Worm (Caenorhabditis elegans) whole organism, L4/young adult: ENCODE results near the gene C49G7.7.

ENCODE experiments used
- W03F9.2 ChIP-seq: fragments of 150-350 bp; optimal IDR thresholded peaks from 2 replicates; lab custom pipeline; 2014; ENCODE audit warnings: missing biosample characterization, missing genetic modification characterization
- dao-5 ChIP-seq: sonication (generic microtip); optimal IDR thresholded peaks from 2 replicates; lab custom pipeline; 2016; ENCODE audit warnings: missing genotype, missing genetic modification characterization, moderate library complexity, missing compliant biosample characterization
- him-1 ChIP-seq: sonication (generic microtip); optimal IDR thresholded peaks from 2 replicates; lab custom pipeline; 2016; ENCODE audit warnings: missing genotype, missing genetic modification reagents, missing genetic modification characterization, missing compliant biosample characterization

Gene C49G7.7

DNA sequence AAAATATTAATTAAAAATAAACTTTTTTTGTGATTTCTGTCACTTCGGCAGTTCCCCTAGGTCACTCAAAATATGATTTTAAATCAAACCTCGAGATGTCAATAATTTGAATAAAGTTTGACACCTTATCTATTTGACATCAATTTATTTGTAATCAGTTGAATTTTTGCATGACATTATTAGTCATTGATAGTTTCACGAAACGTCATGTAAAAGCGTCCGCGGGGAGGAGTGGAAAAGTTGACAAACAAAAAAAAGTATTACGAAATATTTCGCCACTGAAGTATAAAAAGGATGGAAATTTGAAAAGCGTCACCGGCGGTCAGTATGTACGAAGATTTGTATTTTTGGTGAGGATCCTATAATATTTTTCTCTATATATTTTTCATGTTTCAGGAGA is 9.5 kb upstream of the C49G7.7 start, which contains the start of gene K09D9.1:
K09D9.1 (plus strand) TSS at position 271 of the 400 bp plus-strand sequence.
- TF ChIP-seq dao-5 (tag; lab: Kevin White, UChicago) (no peak), W03F9.2 (tag; lab: Kevin White, UChicago) (no peak), him-1 (tag; lab: Kevin White, UChicago) (no peak)

DNA sequence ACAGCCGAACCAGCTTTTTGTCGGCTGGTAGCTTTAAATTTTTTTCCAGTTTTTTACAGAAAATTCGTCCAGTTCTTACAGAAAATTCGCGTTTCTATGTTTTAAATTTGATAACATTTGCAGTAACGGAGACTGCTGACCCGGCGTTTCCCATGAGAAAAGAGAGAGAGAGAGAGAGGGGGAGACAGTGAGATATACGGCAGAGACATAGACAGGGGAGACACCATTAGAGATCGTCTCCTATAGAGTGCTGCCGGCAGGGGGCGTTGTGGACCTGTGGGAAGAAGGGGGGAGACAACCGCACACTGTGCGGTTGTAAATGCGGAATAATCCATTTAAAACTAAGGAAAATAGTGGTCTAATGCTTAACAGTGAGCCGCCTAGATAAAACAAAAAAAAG is 4.6 kb upstream of the C49G7.7 start:
- TF ChIP-seq dao-5 (tag; lab: Kevin White, UChicago): no peak
- no peak for TF ChIP-seq him-1 (tag; lab: Kevin White, UChicago)
- TF ChIP-seq W03F9.2 (tag; lab: Kevin White, UChicago): no peak

DNA sequence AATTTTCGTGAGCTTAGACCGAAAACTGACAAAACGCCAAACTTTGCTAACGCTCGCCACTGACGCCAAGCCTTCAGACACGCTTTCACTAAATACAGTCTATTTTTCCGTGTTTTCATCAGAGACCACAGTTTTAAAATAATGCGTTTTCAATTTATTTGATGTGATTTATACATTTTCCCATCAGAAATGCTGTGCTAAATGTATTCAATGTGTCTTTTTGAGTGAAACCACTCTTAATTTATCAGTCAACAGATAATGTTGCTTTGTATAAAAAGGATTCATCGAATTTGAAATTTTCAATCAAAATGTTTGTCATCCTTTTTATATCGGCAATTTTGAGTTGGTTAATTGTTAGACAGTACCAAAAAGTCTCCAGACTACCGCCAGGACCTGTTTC is 3.0 kb upstream of the C49G7.7 start, which contains the start of gene cyp-35A4:
cyp-35A4 (plus strand) TSS at position 301 of the 400 bp plus-strand sequence.
- TF ChIP-seq him-1 (tag; lab: Kevin White, UChicago) (no peak), dao-5 (tag; lab: Kevin White, UChicago) (no peak), W03F9.2 (tag; lab: Kevin White, UChicago) (no peak)

DNA sequence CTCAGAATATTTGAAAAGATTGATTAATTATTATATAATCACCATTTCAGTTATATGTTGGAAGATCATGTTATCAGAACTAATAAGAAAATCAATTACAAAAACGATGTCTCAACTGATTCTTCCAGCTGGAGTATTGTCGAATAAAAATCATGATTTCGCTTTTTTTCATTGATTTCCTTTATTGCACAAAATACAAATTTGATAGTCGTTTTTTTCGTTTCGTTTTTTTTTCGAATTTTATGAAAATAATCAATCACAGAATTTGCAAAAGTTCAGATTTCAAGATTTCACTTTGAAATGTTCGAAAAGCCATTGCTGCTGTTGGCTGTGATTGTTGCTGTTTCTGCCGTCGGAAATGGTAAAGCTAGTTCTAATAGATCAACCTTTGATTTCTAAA is 1.5 kb downstream of the C49G7.7 start, which contains the start of gene C49G7.13:
C49G7.13 (plus strand) TSS at position 301 of the 400 bp plus-strand sequence.
- TF ChIP-seq dao-5 (tag; lab: Kevin White, UChicago): no peak

DNA sequence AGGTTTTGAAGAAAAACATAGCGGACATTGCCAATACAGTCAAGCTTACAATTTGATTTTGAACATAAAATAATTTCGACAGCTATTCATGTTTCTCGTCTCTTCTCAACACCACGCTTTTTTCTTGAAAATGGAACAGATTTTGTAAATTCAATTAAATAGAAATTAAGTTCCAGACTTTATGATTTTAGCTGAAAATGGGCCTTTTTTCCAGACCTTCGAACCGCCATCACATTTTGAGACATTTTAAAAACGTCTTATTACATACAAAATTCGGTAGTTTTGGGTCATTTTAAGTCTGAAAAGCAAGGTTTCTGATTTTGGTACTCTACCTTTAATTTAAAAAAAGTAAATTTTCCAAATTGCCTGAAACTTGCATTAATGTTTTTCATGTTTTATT is 3.8 kb downstream of the C49G7.7 start, which contains the start of gene C49G7.12:
C49G7.12 (plus strand) TSS at position 301 of the 400 bp plus-strand sequence.
- no peak for TF ChIP-seq W03F9.2 (tag; lab: Kevin White, UChicago)
- no peak for TF ChIP-seq dao-5 (tag; lab: Kevin White, UChicago)
- TF ChIP-seq him-1 (tag; lab: Kevin White, UChicago): no peak

DNA sequence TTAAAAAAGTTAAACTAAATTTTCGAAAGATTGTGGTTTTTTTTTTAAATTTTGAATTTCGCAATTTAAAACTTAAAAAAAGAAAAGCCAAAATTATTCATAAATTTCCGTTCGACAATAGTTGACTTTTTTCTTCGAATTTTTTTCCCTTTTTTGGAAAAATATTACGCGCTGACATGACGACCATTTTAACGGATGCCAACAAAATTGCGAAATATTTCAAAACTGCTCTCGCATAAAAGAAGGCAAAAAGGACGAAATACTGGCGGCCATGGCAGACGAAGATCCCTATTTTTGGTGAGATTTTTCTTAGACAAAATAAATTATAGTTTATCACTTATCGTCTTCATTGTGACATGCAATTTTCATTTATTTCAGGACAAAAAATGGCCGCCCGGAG is 4.3 kb downstream of the C49G7.7 start:
- TF ChIP-seq dao-5 (tag; lab: Kevin White, UChicago) (no peak), W03F9.2 (tag; lab: Kevin White, UChicago) (no peak), him-1 (tag; lab: Kevin White, UChicago) (no peak)

DNA sequence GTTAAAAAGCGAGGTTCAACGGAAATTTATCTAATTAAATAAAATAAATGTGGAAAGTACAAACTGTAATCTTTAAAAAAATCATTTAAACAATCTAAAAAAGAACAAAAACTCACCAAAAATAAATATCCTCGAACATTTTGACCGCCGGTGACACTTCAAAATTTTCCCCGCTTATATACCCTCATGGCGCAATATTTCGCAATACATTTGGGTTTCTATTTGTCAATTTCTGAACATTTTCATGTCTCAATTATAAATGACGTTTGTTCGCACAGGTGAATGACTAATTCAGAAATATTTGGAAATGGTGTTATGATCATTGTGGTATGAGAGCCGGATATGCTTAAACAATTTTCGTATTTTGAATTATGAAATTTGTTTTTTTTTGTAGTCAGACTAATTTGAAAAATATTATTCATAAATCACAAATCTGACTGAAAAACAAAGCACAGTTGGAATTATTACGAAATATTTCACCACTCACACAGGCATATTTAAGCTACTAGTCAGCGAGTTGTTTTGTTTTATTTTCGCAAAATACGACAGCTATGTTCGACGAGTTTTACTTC is 7.7 kb downstream of the C49G7.7 start, which contains the start of the genes C49G7.10 and irg-2:
C49G7.10 (minus strand) TSS at position 169 of the 572 bp plus-strand sequence.
irg-2 (plus strand) TSS at position 329 of the 572 bp plus-strand sequence.
- TF ChIP-seq W03F9.2 (tag; lab: Kevin White, UChicago) (peak; percentile 18), him-1 (tag; lab: Kevin White, UChicago) (no peak), dao-5 (tag; lab: Kevin White, UChicago) (no peak)

DNA sequence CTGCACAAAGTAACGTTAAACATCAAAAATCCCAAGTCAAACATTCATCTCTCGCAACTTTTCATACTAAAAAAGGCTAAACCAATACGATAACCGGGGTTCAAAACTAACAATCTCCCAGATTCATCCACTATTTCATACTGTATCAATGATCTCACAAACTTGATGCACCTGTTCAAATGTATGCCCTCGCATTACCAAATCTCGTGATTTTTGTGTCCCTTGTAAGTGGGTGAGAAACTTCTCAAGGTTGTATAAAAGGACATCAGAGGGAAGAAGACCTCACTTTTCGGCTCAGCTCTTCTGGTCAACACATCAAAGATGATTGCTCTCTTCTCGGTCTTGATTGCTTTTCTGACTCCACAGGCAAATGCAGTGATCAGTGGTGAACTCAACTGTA is 9.4 kb downstream of the C49G7.7 start, which contains the start of gene phat-3:
phat-3 (plus strand) TSS at position 301 of the 400 bp plus-strand sequence.
- TF ChIP-seq W03F9.2 (tag; lab: Kevin White, UChicago): no peak
- no peak for TF ChIP-seq him-1 (tag; lab: Kevin White, UChicago)
- TF ChIP-seq dao-5 (tag; lab: Kevin White, UChicago): no peak

DNA sequence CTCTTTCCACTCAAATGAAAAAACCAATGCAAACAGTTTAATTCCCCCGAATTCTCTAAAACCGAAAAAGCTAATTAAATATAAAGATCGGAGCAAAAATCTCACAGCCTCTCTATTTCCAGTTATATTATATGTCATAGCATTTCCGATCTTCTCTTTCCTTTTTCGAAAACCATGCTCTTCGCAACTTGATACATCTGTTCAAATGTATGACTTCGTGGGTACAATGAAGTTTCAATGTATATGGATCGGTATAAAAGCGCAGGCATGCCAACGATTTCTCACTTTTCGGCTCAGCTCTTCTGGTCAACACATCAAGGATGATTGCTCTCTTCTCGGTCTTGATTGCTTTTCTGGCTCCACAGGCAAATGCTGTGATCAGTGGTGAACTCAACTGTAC is 11.8 kb downstream of the C49G7.7 start, which contains the start of gene phat-7:
phat-7 (plus strand) TSS at position 301 of the 400 bp plus-strand sequence.
- TF ChIP-seq dao-5 (tag; lab: Kevin White, UChicago) (no peak), W03F9.2 (tag; lab: Kevin White, UChicago) (no peak), him-1 (tag; lab: Kevin White, UChicago) (no peak)

DNA sequence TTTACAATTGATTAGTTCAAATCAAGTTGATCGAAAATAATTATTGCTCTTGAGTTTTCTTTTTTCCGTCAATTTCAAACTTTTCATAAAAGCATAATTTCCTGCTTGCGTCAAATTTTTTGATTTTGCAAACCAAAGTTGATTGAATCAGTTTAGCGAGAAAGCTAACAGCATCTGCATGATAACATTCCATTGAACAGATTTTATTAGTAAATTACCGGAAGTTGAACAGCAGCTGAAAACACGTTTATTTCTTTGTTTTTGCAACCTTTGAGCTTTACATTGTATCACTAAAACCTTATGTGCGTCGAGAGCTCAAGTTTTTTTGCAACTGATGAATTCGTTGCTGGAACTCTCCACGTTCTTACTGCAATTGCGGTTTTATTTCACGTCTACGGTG is 13.3 kb downstream of the C49G7.7 start, which contains the start of gene srh-169:
srh-169 (plus strand) TSS at position 301 of the 400 bp plus-strand sequence.
- TF ChIP-seq dao-5 (tag; lab: Kevin White, UChicago) (no peak), him-1 (tag; lab: Kevin White, UChicago) (no peak), W03F9.2 (tag; lab: Kevin White, UChicago) (no peak)

DNA sequence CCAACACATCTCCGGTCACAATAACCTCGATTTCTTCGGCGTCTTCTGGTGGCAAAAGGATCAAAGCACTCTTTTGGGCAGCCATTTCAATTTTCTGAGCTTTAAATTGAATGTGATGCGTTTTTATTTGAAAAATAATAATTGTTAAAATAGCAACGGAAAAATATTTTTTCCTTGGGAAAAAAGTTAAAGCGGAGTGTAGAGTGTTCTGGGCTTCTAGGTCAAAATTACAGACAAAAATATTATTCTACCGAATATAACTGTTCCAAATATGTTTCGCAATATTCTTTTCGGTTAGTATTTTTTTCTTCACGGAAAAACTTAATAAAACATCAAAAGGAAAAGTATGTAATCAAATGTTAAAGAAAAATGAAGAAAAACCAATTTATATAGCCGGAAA is 20.7 kb downstream of the C49G7.7 start, which contains the start of gene djr-1.2:
djr-1.2 (minus strand) TSS at position 101 of the 400 bp plus-strand sequence.
- TF ChIP-seq dao-5 (tag; lab: Kevin White, UChicago) (no peak), W03F9.2 (tag; lab: Kevin White, UChicago) (no peak), him-1 (tag; lab: Kevin White, UChicago) (no peak)

DNA sequence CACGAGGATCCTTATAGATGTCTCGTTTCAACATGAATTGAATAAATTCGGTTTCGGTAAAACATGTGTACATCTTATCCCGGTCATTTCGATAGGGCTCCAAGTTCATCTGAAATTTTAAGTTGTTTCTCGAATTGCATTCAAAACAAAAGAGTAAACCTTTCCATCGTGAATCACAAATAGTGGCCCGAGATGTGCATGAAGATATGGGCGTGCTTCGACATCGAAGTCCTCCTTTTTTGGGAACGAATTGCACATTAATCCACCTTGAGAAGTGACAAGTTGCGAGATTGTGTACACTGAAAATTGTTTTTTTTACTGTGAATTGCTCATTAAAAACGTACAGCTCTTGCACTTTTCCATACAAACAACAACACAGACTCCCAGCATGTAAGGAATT is 21.9 kb downstream of the C49G7.7 start:
- TF ChIP-seq W03F9.2 (tag; lab: Kevin White, UChicago) (no peak), him-1 (tag; lab: Kevin White, UChicago) (no peak), dao-5 (tag; lab: Kevin White, UChicago) (no peak)

DNA sequence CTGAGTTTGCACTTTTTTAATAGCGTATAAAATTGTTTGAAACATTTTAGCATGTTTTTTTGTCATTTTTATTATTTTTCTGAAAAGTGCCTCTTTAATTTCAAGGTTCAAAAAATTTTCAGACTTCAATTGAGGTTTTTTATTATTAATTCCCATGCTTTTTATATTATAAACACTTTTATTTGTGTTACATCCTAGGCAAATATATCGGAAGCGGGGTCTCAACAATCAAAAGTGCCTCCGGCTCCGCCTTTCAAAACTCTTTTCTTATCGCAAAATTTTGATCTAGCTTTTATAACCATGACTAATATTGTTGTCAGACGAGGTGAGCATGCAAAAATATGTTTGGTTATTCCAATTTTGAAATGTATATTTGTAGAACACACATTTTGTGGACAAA is 39.2 kb downstream of the C49G7.7 start, which contains the start of gene otpl-2:
otpl-2 (plus strand) TSS at position 301 of the 400 bp plus-strand sequence.
- TF ChIP-seq dao-5 (tag; lab: Kevin White, UChicago) (no peak), W03F9.2 (tag; lab: Kevin White, UChicago) (no peak), him-1 (tag; lab: Kevin White, UChicago) (no peak)
